Fruit fly (Drosophila melanogaster): Measurements from ENCODE around the gene Spc105R.

dm6 chr3L:20823206-20823803 is 23.1 kb downstream of the Spc105R start:
- TF ChIP-seq insv (optimal IDR thresholded peaks at IDR 0.05) (no peak), ttk (optimal IDR thresholded peaks at IDR 0.05) (no peak), Myc (optimal IDR thresholded peaks at IDR 0.05) (no peak), h (optimal IDR thresholded peaks at IDR 0.05) (no peak)
